Worm (Caenorhabditis elegans) whole organism, late embryonic: Measurements from ENCODE around the gene F53G2.13.
"Not testable (repeated sequence)": the region's sequence is repeated elsewhere in the genome, so short reads cannot be mapped to it uniquely, and the experiment has no call there.

Experiments used
- ama-1 ChIP-seq: fragments of 150-350 bp; optimal IDR thresholded peaks from 2 replicates; lab custom pipeline; 2014
- ceh-24 ChIP-seq: sonication (generic microtip); optimal IDR thresholded peaks from 2 replicates; lab custom pipeline; 2016; ENCODE audit warnings: mild to moderate bottlenecking, missing genetic modification characterization, missing compliant biosample characterization
- ceh-34 ChIP-seq: sonication (generic microtip); optimal IDR thresholded peaks from 2 replicates; lab custom pipeline; 2016; ENCODE audit warnings: mild to moderate bottlenecking, missing genetic modification characterization, missing compliant biosample characterization
- dmd-4 ChIP-seq: sonication (generic microtip); optimal IDR thresholded peaks from 2 replicates; lab custom pipeline; 2016; ENCODE audit warnings: borderline replicate concordance, missing genetic modification characterization, missing compliant biosample characterization
- fkh-10 ChIP-seq: fragments of 150-350 bp; optimal IDR thresholded peaks from 2 replicates; lab custom pipeline; 2014; ENCODE audit warnings: missing biosample characterization, missing genetic modification reagents, missing genetic modification characterization
- fkh-6 ChIP-seq: sonication (generic microtip); optimal IDR thresholded peaks from 2 replicates; lab custom pipeline; 2016; ENCODE audit warnings: missing genetic modification characterization, missing compliant biosample characterization
- nhr-11 ChIP-seq: fragments of 150-350 bp; optimal IDR thresholded peaks from 2 replicates; lab custom pipeline; 2014; ENCODE audit warnings: missing biosample characterization, missing genetic modification characterization
- nhr-232 ChIP-seq: sonication (generic microtip); optimal IDR thresholded peaks from 2 replicates; lab custom pipeline; 2016; ENCODE audit warnings: missing genetic modification characterization, missing compliant biosample characterization
- pag-3 ChIP-seq: sonication (generic microtip); optimal IDR thresholded peaks from 2 replicates; lab custom pipeline; 2016; ENCODE audit warnings: missing compliant biosample characterization, missing genetic modification characterization, borderline replicate concordance
- pha-4 ChIP-seq: fragments of 150-350 bp; optimal IDR thresholded peaks from 2 replicates; lab custom pipeline; 2018; ENCODE audit warnings: missing biosample characterization, missing genetic modification reagents, missing genetic modification characterization
- sox-2 ChIP-seq: fragments of 200-800 bp; sonication (Bioruptor generic); IDR thresholded peaks from 2 replicates; pipeline ENCODE4 v1.3.6; 2022; ENCODE audit warnings: missing genetic modification reagents, missing genetic modification characterization, missing compliant biosample characterization
- ttx-3 ChIP-seq: sonication (generic microtip); optimal IDR thresholded peaks from 2 replicates; lab custom pipeline; 2016; ENCODE audit warnings: missing genetic modification reagents, missing genetic modification characterization, missing compliant biosample characterization
- unc-86 ChIP-seq: sonication (generic microtip); optimal IDR thresholded peaks from 2 replicates; lab custom pipeline; 2016; ENCODE audit warnings: missing genetic modification characterization, missing compliant biosample characterization
- ztf-16 ChIP-seq: sonication (generic microtip); optimal IDR thresholded peaks from 2 replicates; lab custom pipeline; 2017; ENCODE audit warnings: missing genetic modification characterization, missing compliant biosample characterization

DNA sequence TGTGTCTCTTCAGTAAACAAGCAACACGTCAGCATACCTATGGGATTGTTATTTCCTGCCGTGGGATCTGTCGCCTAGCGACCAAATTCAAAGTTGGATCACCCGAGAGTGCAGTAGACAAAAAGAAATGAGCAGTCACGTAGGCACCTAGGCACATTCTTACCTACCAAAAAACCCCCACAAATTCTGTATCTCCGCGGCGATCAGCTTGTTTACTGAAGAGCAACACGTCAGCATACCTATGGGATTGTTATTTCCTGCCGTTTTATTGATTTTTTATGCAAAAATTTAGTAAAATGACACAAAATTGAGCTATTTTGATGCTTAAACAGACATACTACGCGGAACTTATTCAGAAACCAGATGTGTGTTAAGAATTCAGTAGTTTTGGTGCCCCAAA is 50.9 kb downstream of the F53G2.13 start, which contains the start of gene K02F6.5:
- TF ChIP-seq fkh-6; ztf-16; ttx-3 (tag; lab: Kevin White, UChicago); ama-1 (lab: Kevin White, UChicago); pha-4 (tag; lab: Kevin White, UChicago); ceh-34; sox-2 (GFP tag; lab: Robert Waterston, UW); unc-86 (tag; lab: Kevin White, UChicago); dmd-4 (tag; lab: Kevin White, UChicago); nhr-232 (tag; lab: Kevin White, UChicago); nhr-11 (tag; lab: Kevin White, UChicago); fkh-10 (GFP tag; lab: Kevin White, UChicago); ceh-24 (tag; lab: Kevin White, UChicago); pag-3 (tag; lab: Kevin White, UChicago): not testable (repeated sequence)
